Fruit fly (Drosophila melanogaster): ENCODE data around the gene lcs.

Gene lcs

dm6 chrX:21375595-21376047 lies 21.5 kb downstream of the lcs start (continued):
- TF ChIP-seq ci (GFP tag; IDR thresholded peaks at IDR 0.05) (no peak), CG2116 (GFP tag; optimal IDR thresholded peaks at IDR 0.05) (no peak), Oaz (GFP tag; IDR thresholded peaks at IDR 0.05) (no peak), exex (tag; optimal IDR thresholded peaks at IDR 0.05) (no peak), Kr (GFP tag; optimal IDR thresholded peaks at IDR 0.05) (no peak), Fer1 (GFP tag; optimal IDR thresholded peaks at IDR 0.05) (peak; percentile 59), HmgZ (tag; optimal IDR thresholded peaks at IDR 0.05) (peak; percentile 10), Myb (GFP tag; optimal IDR thresholded peaks at IDR 0.05) (no peak), CG10979 (tag; optimal IDR thresholded peaks at IDR 0.05) (peak; percentile 24), CG17359 (tag; optimal IDR thresholded peaks at IDR 0.05) (peak; percentile 41), CG18764 (GFP tag; optimal IDR thresholded peaks at IDR 0.05) (no peak), gfzf (GFP tag; optimal IDR thresholded peaks at IDR 0.05) (no peak), pita (GFP tag; optimal IDR thresholded peaks at IDR 0.05) (no peak), CG1832 (GFP tag; optimal IDR thresholded peaks at IDR 0.05) (no peak), Eip74EF (GFP tag; optimal IDR thresholded peaks at IDR 0.05) (peak in 1 of 2 experiments; percentile 8), dysf (GFP tag; IDR thresholded peaks at IDR 0.05) (peak; percentile 40; the same call in 1 of the 3 replicates), CG11695 (GFP tag; IDR thresholded peaks at IDR 0.05) (0 out of 3 replicates have a peak, but pooled peaks have one; percentile 18), Sry-δ (GFP tag; optimal IDR thresholded peaks at IDR 0.05) (no peak), chn (GFP tag; optimal IDR thresholded peaks at IDR 0.05) (no peak), CG11247 (GFP tag; IDR thresholded peaks at IDR 0.05) (no peak), CG12659 (GFP tag; optimal IDR thresholded peaks at IDR 0.05) (peak; percentile 51), CrebB (tag; optimal IDR thresholded peaks at IDR 0.05) (no peak), gt (GFP tag; IDR thresholded peaks at IDR 0.05) (no peak), CG1233 (GFP tag; optimal IDR thresholded peaks at IDR 0.05) (peak; percentile 27), H15 (GFP tag; IDR thresholded peaks at IDR 0.05) (no peak), CG12236 (GFP tag; optimal IDR thresholded peaks at IDR 0.05) (no peak), CG10543 (GFP tag; optimal IDR thresholded peaks at IDR 0.05) (no peak)

- TF ChIP-seq CG12236 (GFP tag; optimal IDR thresholded peaks at IDR 0.05) (no peak), CG30431 (GFP tag; optimal IDR thresholded peaks at IDR 0.05) (no peak), CG6272 (GFP tag; IDR thresholded peaks at IDR 0.05) (no peak), CG12769 (tag; optimal IDR thresholded peaks at IDR 0.05) (peak; percentile 53), Ets65A (GFP tag) (peak; percentile 85), gce (GFP tag; IDR thresholded peaks at IDR 0.05) (no peak), tna (GFP tag; IDR thresholded peaks at IDR 0.05; ENCODE audit: partially characterized antibody) (peak; percentile 39), CG10654 (GFP tag; optimal IDR thresholded peaks at IDR 0.05) (no peak), Opbp (GFP tag; IDR thresholded peaks at IDR 0.05; ENCODE audit: partially characterized antibody) (peak; percentile 71), unpg (GFP tag; optimal IDR thresholded peaks at IDR 0.05) (no peak), ind (GFP tag; optimal IDR thresholded peaks at IDR 0.05) (peak; percentile 9), CG10431 (GFP tag; optimal IDR thresholded peaks at IDR 0.05) (no peak), sisA (GFP tag; IDR thresholded peaks at IDR 0.05) (peak; percentile 32; the same call in 1 of the 2 replicates), fd64A (GFP tag; optimal IDR thresholded peaks at IDR 0.05) (no peak), Nf-YC (tag; optimal IDR thresholded peaks at IDR 0.05) (peak; percentile 97), luna (GFP tag; optimal IDR thresholded peaks at IDR 0.05) (no peak), Lim3 (GFP tag; IDR thresholded peaks at IDR 0.05) (no peak), odd (GFP tag; optimal IDR thresholded peaks at IDR 0.05) (no peak), CG1233 (GFP tag; optimal IDR thresholded peaks at IDR 0.05) (no peak), tx (GFP tag; optimal IDR thresholded peaks at IDR 0.05) (no peak), Asciz (GFP tag; optimal IDR thresholded peaks at IDR 0.05) (no peak), Sox100B (GFP tag; optimal IDR thresholded peaks at IDR 0.05) (peak; percentile 19), maf-S (GFP tag; optimal IDR thresholded peaks at IDR 0.05) (no peak), vvl (GFP tag; IDR thresholded peaks at IDR 0.05) (no peak; the same call in 1 of the 2 replicates), CG1603 (tag; optimal IDR thresholded peaks at IDR 0.05) (peak; percentile 60)
Measured at dm6 chrX:21373659-21374426, 23.3 kb downstream of the lcs start, which contains the start of gene slgA. slgA (plus strand) TSS chrX:21374002.
